Worm (Caenorhabditis elegans): ENCODE results near the gene C06H5.13.
"Not testable (repeated sequence)": the region's sequence is repeated elsewhere in the genome, so short reads cannot be mapped to it uniquely, and the experiment has no call there.

The C06H5.13 gene

ce11 chrV:17897646-17898045, at the start of gene C06H5.13:
Gene C06H5.13, minus strand, starts transcription at chrV:17897746.
- not testable (repeated sequence) for TF ChIP-seq unc-62 (GFP tag; optimal IDR thresholded peaks at IDR 0.05)

- TF ChIP-seq unc-62 (GFP tag; optimal IDR thresholded peaks at IDR 0.05) = no peak
Observed at ce11 chrV:17947266-17947665, 49.7 kb upstream of the C06H5.13 start.

- no peak for TF ChIP-seq unc-62 (GFP tag; optimal IDR thresholded peaks at IDR 0.05)
Observed at ce11 chrV:17945460-17945859, 47.9 kb upstream of the C06H5.13 start.

- TF ChIP-seq unc-62 (GFP tag; optimal IDR thresholded peaks at IDR 0.05) = no peak
Observed at ce11 chrV:17944849-17945452, 47.4 kb upstream of the C06H5.13 start.

ce11 chrV:17943877-17944472, 46.4 kb upstream of the C06H5.13 start:
- TF ChIP-seq unc-62 (GFP tag; optimal IDR thresholded peaks at IDR 0.05) = no peak

ce11 chrV:17938978-17939377, 41.4 kb upstream of the C06H5.13 start:
- no peak for TF ChIP-seq unc-62 (GFP tag; optimal IDR thresholded peaks at IDR 0.05)

ce11 chrV:17935857-17936256, 38.3 kb upstream of the C06H5.13 start:
- no peak for TF ChIP-seq unc-62 (GFP tag; optimal IDR thresholded peaks at IDR 0.05)

ce11 chrV:17931795-17932194, 34.2 kb upstream of the C06H5.13 start:
- no peak for TF ChIP-seq unc-62 (GFP tag; optimal IDR thresholded peaks at IDR 0.05)

- no peak for TF ChIP-seq unc-62 (GFP tag; optimal IDR thresholded peaks at IDR 0.05)
Observed at ce11 chrV:17928128-17928527, 30.6 kb upstream of the C06H5.13 start.

ce11 chrV:17924095-17925000, 26.8 kb upstream of the C06H5.13 start, which contains the start of gene usp-50:
Gene usp-50, plus strand, starts transcription at chrV:17924916.
- not testable (repeated sequence) for TF ChIP-seq unc-62 (GFP tag; optimal IDR thresholded peaks at IDR 0.05)

- TF ChIP-seq unc-62 (GFP tag; optimal IDR thresholded peaks at IDR 0.05) = no peak
Observed at ce11 chrV:17921423-17921822, 23.9 kb upstream of the C06H5.13 start, which contains the start of gene E01B7.2. Gene E01B7.2, plus strand, starts transcription at chrV:17921772.

ce11 chrV:17918726-17919125, 21.2 kb upstream of the C06H5.13 start, which contains the start of gene C06H5.8:
Gene C06H5.8, plus strand, starts transcription at chrV:17919026.
- no peak for TF ChIP-seq unc-62 (GFP tag; optimal IDR thresholded peaks at IDR 0.05)

ce11 chrV:17910019-17910418, 12.5 kb upstream of the C06H5.13 start, which contains the start of gene dcar-1:
Gene dcar-1, plus strand, starts transcription at chrV:17910319.
- TF ChIP-seq unc-62 (GFP tag; optimal IDR thresholded peaks at IDR 0.05) = no peak

- no peak for TF ChIP-seq unc-62 (GFP tag; optimal IDR thresholded peaks at IDR 0.05)
Observed at ce11 chrV:17905765-17906164, 8.2 kb upstream of the C06H5.13 start.

- not testable (repeated sequence) for TF ChIP-seq unc-62 (GFP tag; optimal IDR thresholded peaks at IDR 0.05)
Observed at ce11 chrV:17903829-17904228, 6.3 kb upstream of the C06H5.13 start, which contains the start of gene C06H5.14. Gene C06H5.14, plus strand, starts transcription at chrV:17904129.

- no peak for TF ChIP-seq unc-62 (GFP tag; optimal IDR thresholded peaks at IDR 0.05)
Observed at ce11 chrV:17899503-17899902, 2.0 kb upstream of the C06H5.13 start, which contains the start of gene fbxa-157. Gene fbxa-157, plus strand, starts transcription at chrV:17899803.

Data from whole organism, dauer.